Worm (Caenorhabditis elegans) whole organism, young adult: ENCODE measurements around the gene luc-7L3.
A peak's percentile ranks its signal among the peaks of the same experiment; 100 is the strongest.

Source experiments
- B0336.3 ChIP-seq: fragments of 200-800 bp; sonication (Bioruptor generic); IDR thresholded peaks from 2 replicates; pipeline ENCODE4 v1.3.6; 2022; ENCODE audit warnings: missing genetic modification characterization, missing compliant biosample characterization
- C17E4.6 ChIP-seq: fragments of 200-800 bp; sonication (Bioruptor generic); IDR thresholded peaks from 2 replicates; pipeline ENCODE4 v1.3.6; 2022; ENCODE audit warnings: missing genetic modification reagents, missing genetic modification characterization, missing compliant biosample characterization
- D2030.7 ChIP-seq: fragments of 200-800 bp; sonication (Bioruptor generic); IDR thresholded peaks from 2 replicates; pipeline ENCODE4 v1.3.6; 2022; ENCODE audit warnings: missing genetic modification reagents, missing genetic modification characterization, missing compliant biosample characterization
- F10E7.11 ChIP-seq: sonication (generic microtip); optimal IDR thresholded peaks from 2 replicates; lab custom pipeline; 2017; ENCODE audit warnings: mild to moderate bottlenecking, missing genetic modification characterization, moderate library complexity, missing compliant biosample characterization
- F22D6.2 ChIP-seq: sonication (generic microtip); optimal IDR thresholded peaks from 2 replicates; lab custom pipeline; 2016; ENCODE audit warnings: mild to moderate bottlenecking, missing genetic modification characterization, missing compliant biosample characterization
- F33H1.4 ChIP-seq: fragments of 200-800 bp; sonication (Bioruptor generic); IDR thresholded peaks from 2 replicates; pipeline ENCODE4 v1.3.6; 2022; ENCODE audit warnings: missing genetic modification reagents, missing genetic modification characterization, missing compliant biosample characterization
- F37B4.10 ChIP-seq: fragments of 200-800 bp; sonication (Bioruptor generic); IDR thresholded peaks from 2 replicates; pipeline ENCODE4 v1.3.6; 2022; ENCODE audit warnings: missing genetic modification characterization, missing compliant biosample characterization
- F55B11.4 ChIP-seq: sonication (generic microtip); optimal IDR thresholded peaks from 2 replicates; lab custom pipeline; 2016; ENCODE audit warnings: missing compliant biosample characterization, missing genetic modification characterization, borderline replicate concordance; ENCODE audit not compliant: insufficient read depth
- K11D2.4 ChIP-seq: fragments of 200-800 bp; sonication (Bioruptor generic); IDR thresholded peaks from 2 replicates; pipeline ENCODE4 v1.3.6; 2022; ENCODE audit warnings: missing genetic modification reagents, missing genetic modification characterization, missing compliant biosample characterization
- K12H6.12 ChIP-seq: fragments of 200-800 bp; sonication (Bioruptor generic); optimal IDR thresholded peaks from 2 replicates; lab custom pipeline; 2018; ENCODE audit warnings: mild to moderate bottlenecking, missing genetic modification characterization, missing compliant biosample characterization
- T07F8.4 ChIP-seq: sonication (generic microtip); optimal IDR thresholded peaks from 2 replicates; lab custom pipeline; 2016; ENCODE audit warnings: mild to moderate bottlenecking, missing genetic modification characterization, moderate library complexity, missing compliant biosample characterization
- T26A5.8 ChIP-seq: sonication (generic microtip); optimal IDR thresholded peaks from 2 replicates; lab custom pipeline; 2016; ENCODE audit warnings: missing genetic modification characterization, missing compliant biosample characterization
- Y56A3A.18 ChIP-seq: fragments of 200-800 bp; sonication (Bioruptor generic); IDR thresholded peaks from 2 replicates; pipeline ENCODE4 v1.3.6; 2022; ENCODE audit warnings: missing genetic modification reagents, missing genetic modification characterization, missing compliant biosample characterization
- ama-1 ChIP-seq, 3 experiments: fragments of 150-350 bp in 1 of 3; sonication (generic microtip) in 2 of 3; optimal IDR thresholded peaks; 2 replicates each; lab custom pipeline; 2014 to 2018; ENCODE audit warnings: missing biosample characterization in 2 of 3, missing genetic modification characterization in 2 of 3, missing genetic modification reagents in 2 of 3
- aptf-2 ChIP-seq: fragments of 200-800 bp; sonication (Bioruptor generic); conservative IDR thresholded peaks from 2 replicates; pipeline ENCODE4 v1.3.6; 2022; ENCODE audit warnings: missing genetic modification reagents, missing genetic modification characterization, missing compliant biosample characterization
- athp-1 ChIP-seq: sonication (generic microtip); optimal IDR thresholded peaks from 2 replicates; lab custom pipeline; 2017; ENCODE audit warnings: mild to moderate bottlenecking, missing genetic modification characterization, missing compliant biosample characterization
- attf-6 ChIP-seq: fragments of 200-800 bp; sonication (Bioruptor generic); IDR thresholded peaks from 2 replicates; pipeline ENCODE4 v1.3.6; 2022; ENCODE audit warnings: missing genetic modification reagents, missing genetic modification characterization, missing compliant biosample characterization
- bed-2 ChIP-seq: fragments of 200-800 bp; sonication (Bioruptor generic); IDR thresholded peaks from 2 replicates; pipeline ENCODE4 v1.3.6; 2022; ENCODE audit warnings: missing genetic modification reagents, missing genetic modification characterization, missing compliant biosample characterization
- ccch-3 ChIP-seq: fragments of 200-800 bp; sonication (Bioruptor generic); optimal IDR thresholded peaks from 2 replicates; lab custom pipeline; 2018; ENCODE audit warnings: mild to moderate bottlenecking, missing genetic modification characterization, missing compliant biosample characterization
- cebp-2 ChIP-seq: fragments of 200-800 bp; sonication (Bioruptor generic); IDR thresholded peaks from 2 replicates; pipeline ENCODE4 v1.3.6; 2022; ENCODE audit warnings: missing genetic modification characterization, missing compliant biosample characterization
- ceh-27 ChIP-seq: fragments of 200-800 bp; sonication (Bioruptor generic); optimal IDR thresholded peaks from 2 replicates; lab custom pipeline; 2018; ENCODE audit warnings: mild to moderate bottlenecking, missing genetic modification characterization, moderate library complexity, missing compliant biosample characterization
- ceh-91 ChIP-seq: fragments of 200-800 bp; sonication (Bioruptor generic); IDR thresholded peaks from 2 replicates; pipeline ENCODE4 v1.3.6; 2022; ENCODE audit warnings: missing genetic modification reagents, missing genetic modification characterization, missing compliant biosample characterization
- dox-1 ChIP-seq: fragments of 200-800 bp; sonication (Bioruptor generic); IDR thresholded peaks from 2 replicates; pipeline ENCODE4 v1.3.6; 2022; ENCODE audit warnings: missing genetic modification reagents, missing genetic modification characterization, missing compliant biosample characterization
- efl-1 ChIP-seq: fragments of 150-350 bp; optimal IDR thresholded peaks from 2 replicates; lab custom pipeline; 2014; ENCODE audit warnings: missing biosample characterization, missing genetic modification reagents, missing genetic modification characterization
- ekl-4 ChIP-seq: fragments of 200-800 bp; sonication (Bioruptor generic); IDR thresholded peaks from 2 replicates; pipeline ENCODE4 v1.3.6; 2022; ENCODE audit warnings: missing genetic modification reagents, missing genetic modification characterization, missing compliant biosample characterization
- hmg-1.2 ChIP-seq: fragments of 200-800 bp; sonication (Bioruptor generic); IDR thresholded peaks from 2 replicates; pipeline ENCODE4 v1.3.6; 2022; ENCODE audit warnings: missing genetic modification reagents, missing genetic modification characterization, missing compliant biosample characterization
- hsf-1 ChIP-seq: fragments of 200-800 bp; sonication (Bioruptor generic); IDR thresholded peaks from 2 replicates; pipeline ENCODE4 v1.3.6; 2022; ENCODE audit warnings: missing genetic modification reagents, missing genetic modification characterization, missing compliant biosample characterization
- lag-1 ChIP-seq: fragments of 200-800 bp; sonication (Bioruptor generic); IDR thresholded peaks from 2 replicates; pipeline ENCODE4 v1.3.6; 2022; ENCODE audit warnings: missing genetic modification reagents, missing genetic modification characterization, missing compliant biosample characterization
- madf-3 ChIP-seq: fragments of 200-800 bp; sonication (Bioruptor generic); IDR thresholded peaks from 2 replicates; pipeline ENCODE4 v1.3.6; 2022; ENCODE audit warnings: missing genetic modification reagents, missing genetic modification characterization, missing compliant biosample characterization
- madf-6 ChIP-seq: fragments of 200-800 bp; sonication (Bioruptor generic); IDR thresholded peaks from 2 replicates; pipeline ENCODE4 v1.3.6; 2022; ENCODE audit warnings: missing genetic modification reagents, missing genetic modification characterization, missing compliant biosample characterization
- madf-8 ChIP-seq: fragments of 200-800 bp; sonication (Bioruptor generic); conservative IDR thresholded peaks from 2 replicates; pipeline ENCODE4 v1.3.6; 2022; ENCODE audit warnings: missing genetic modification reagents, missing genetic modification characterization, missing compliant biosample characterization
- mcd-1 ChIP-seq: fragments of 200-800 bp; sonication (Bioruptor generic); IDR thresholded peaks from 2 replicates; pipeline ENCODE4 v1.3.6; 2022; ENCODE audit warnings: missing genetic modification reagents, missing genetic modification characterization, missing compliant biosample characterization
- mes-4 ChIP-seq: sonication (generic microtip); optimal IDR thresholded peaks from 2 replicates; lab custom pipeline; 2016; ENCODE audit warnings: missing genotype, missing genetic modification characterization, missing compliant biosample characterization
- nfya-1 ChIP-seq: sonication (generic microtip); optimal IDR thresholded peaks from 2 replicates; lab custom pipeline; 2017; ENCODE audit warnings: antibody characterized with exemption, missing compliant biosample characterization, missing genetic modification characterization, borderline replicate concordance; ENCODE audit not compliant: insufficient read depth
- nhr-27 ChIP-seq: fragments of 200-800 bp; sonication (Bioruptor generic); optimal IDR thresholded peaks from 2 replicates; lab custom pipeline; 2018; ENCODE audit warnings: mild to moderate bottlenecking, missing genetic modification characterization, moderate library complexity, missing compliant biosample characterization
- nhr-80 ChIP-seq: sonication (generic microtip); optimal IDR thresholded peaks from 2 replicates; lab custom pipeline; 2016; ENCODE audit warnings: missing genetic modification characterization, missing compliant biosample characterization
- nhr-90 ChIP-seq: sonication (generic microtip); optimal IDR thresholded peaks from 2 replicates; lab custom pipeline; 2016; ENCODE audit warnings: missing genotype, mild to moderate bottlenecking, missing genetic modification characterization, missing compliant biosample characterization
- repo-1 ChIP-seq: sonication (generic microtip); optimal IDR thresholded peaks from 2 replicates; lab custom pipeline; 2017; ENCODE audit warnings: mild to moderate bottlenecking, missing genetic modification characterization, missing compliant biosample characterization
- sdz-38 ChIP-seq: sonication (generic microtip); optimal IDR thresholded peaks from 2 replicates; lab custom pipeline; 2016; ENCODE audit warnings: missing genotype, missing genetic modification characterization, missing compliant biosample characterization
- snpc-1.3 ChIP-seq: sonication (generic microtip); optimal IDR thresholded peaks from 2 replicates; lab custom pipeline; 2017; ENCODE audit warnings: missing genetic modification characterization, mild to moderate bottlenecking, missing compliant biosample characterization, antibody characterized with exemption, moderate library complexity, missing genotype, missing genetic modification reagents; ENCODE audit not compliant: insufficient read depth
- snpc-4 ChIP-seq, 5 experiments: fragments of 150-350 bp in 1 of 5; sonication (generic microtip) in 4 of 5; optimal IDR thresholded peaks; 2 replicates each; lab custom pipeline; 2014 to 2018; ENCODE audit warnings: missing genetic modification characterization in 5 of 5, missing biosample characterization in 3 of 5, antibody characterized with exemption in 2 of 5, mild to moderate bottlenecking in 2 of 5, missing compliant biosample characterization in 2 of 5, missing genotype in 2 of 5, moderate library complexity in 2 of 5, missing genetic modification reagents in 1 of 5
- sptf-2 ChIP-seq: fragments of 200-800 bp; sonication (Bioruptor generic); optimal IDR thresholded peaks from 2 replicates; lab custom pipeline; 2018; ENCODE audit warnings: mild to moderate bottlenecking, missing genetic modification characterization, missing compliant biosample characterization
- tbx-9 ChIP-seq: sonication (generic microtip); optimal IDR thresholded peaks from 2 replicates; lab custom pipeline; 2016; ENCODE audit warnings: borderline replicate concordance, missing genetic modification characterization, inconsistent platforms, missing compliant biosample characterization
- unc-130 ChIP-seq: sonication (generic microtip); optimal IDR thresholded peaks from 2 replicates; lab custom pipeline; 2016; ENCODE audit warnings: missing genetic modification reagents, missing genetic modification characterization, missing compliant biosample characterization
- zfh-2 ChIP-seq: fragments of 200-800 bp; sonication (Bioruptor generic); conservative IDR thresholded peaks from 2 replicates; pipeline ENCODE4 v1.3.6; 2022; ENCODE audit warnings: missing genetic modification reagents, missing genetic modification characterization, missing compliant biosample characterization
- ztf-22 ChIP-seq: fragments of 200-800 bp; sonication (Bioruptor generic); optimal IDR thresholded peaks from 2 replicates; lab custom pipeline; 2018; ENCODE audit warnings: mild to moderate bottlenecking, missing genetic modification characterization, moderate library complexity, missing compliant biosample characterization
- ztf-25 ChIP-seq: fragments of 200-800 bp; sonication (Bioruptor generic); IDR thresholded peaks from 2 replicates; pipeline ENCODE4 v1.3.6; 2022; ENCODE audit warnings: missing genetic modification reagents, missing genetic modification characterization, missing compliant biosample characterization
- ztf-3 ChIP-seq: fragments of 200-800 bp; sonication (Bioruptor generic); optimal IDR thresholded peaks from 2 replicates; lab custom pipeline; 2018; ENCODE audit warnings: mild to moderate bottlenecking, missing genetic modification characterization, missing compliant biosample characterization

The luc-7L3 gene

DNA sequence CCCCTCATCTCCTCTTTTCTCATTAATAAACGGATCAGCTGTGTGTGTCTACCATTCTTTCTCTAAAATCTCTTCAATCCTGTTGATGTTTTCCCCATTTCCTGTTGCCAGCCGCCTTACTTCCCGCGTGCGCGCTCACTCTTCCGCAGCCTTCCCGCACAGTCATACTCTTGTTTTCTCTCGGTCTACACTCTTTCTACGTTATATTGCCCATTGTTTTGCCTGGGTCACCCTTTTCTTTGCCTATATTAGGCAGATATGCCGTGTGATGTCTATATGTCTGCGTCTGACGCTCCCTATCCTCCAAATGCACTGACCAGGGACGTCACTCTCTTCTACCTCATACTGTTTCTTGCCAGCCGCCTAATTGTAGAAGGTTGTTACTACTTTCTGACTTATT lies 31.5 kb downstream of the luc-7L3 start:
- no peak for TF ChIP-seq F22D6.2 (tag; lab: Kevin White, UChicago)
- no peak for TF ChIP-seq attf-6
- no peak for TF ChIP-seq unc-130
- no peak for TF ChIP-seq snpc-1.3 (tag; lab: Kevin White, UChicago)
- no peak for TF ChIP-seq C17E4.6 (GFP tag; lab: Robert Waterston, UW)
- TF ChIP-seq nfya-1, result no peak
- peak; percentile 71; the same call in 1 of the 2 replicates for TF ChIP-seq hmg-1.2 (GFP tag; lab: Robert Waterston, UW)
- no peak for TF ChIP-seq ceh-91 (GFP tag; lab: Robert Waterston, UW)
- no peak for TF ChIP-seq Y56A3A.18
- no peak for TF ChIP-seq madf-8 (GFP tag; lab: Robert Waterston, UW)
- TF ChIP-seq nhr-27 (tag; lab: Kevin White, UChicago), result no peak
- TF ChIP-seq efl-1 (GFP tag; lab: Kevin White, UChicago), result peak; percentile 51
- no peak for TF ChIP-seq F10E7.11 (tag; lab: Kevin White, UChicago)
- TF ChIP-seq T26A5.8, result no peak
- no peak for TF ChIP-seq snpc-4 (GFP tag; optimal IDR thresholded peaks at IDR 0.05; lab: Kevin White, UChicago)
- no peak for TF ChIP-seq snpc-4 (tag; optimal IDR thresholded peaks at IDR 0.05; lab: Kevin White, UChicago)
- TF ChIP-seq cebp-2 (GFP tag; lab: Robert Waterston, UW), result no peak
- TF ChIP-seq bed-2 (GFP tag; lab: Robert Waterston, UW), result no peak
- peak; percentile 44; the same call in 1 of the 2 replicates for TF ChIP-seq dox-1 (GFP tag; lab: Robert Waterston, UW)
- no peak for TF ChIP-seq sptf-2
- no peak for TF ChIP-seq F33H1.4 (GFP tag; lab: Robert Waterston, UW)
- TF ChIP-seq athp-1, result no peak
- TF ChIP-seq ztf-22 (GFP tag; lab: Kevin White, UChicago), result no peak
- TF ChIP-seq hsf-1, result no peak
- 0 out of 2 replicates have a peak, but pooled peaks have one; percentile 34 for TF ChIP-seq madf-3 (GFP tag; lab: Robert Waterston, UW)
- peak; percentile 47; the same call in 1 of the 2 replicates for TF ChIP-seq D2030.7 (GFP tag; lab: Robert Waterston, UW)
- TF ChIP-seq F37B4.10 (GFP tag; lab: Robert Waterston, UW), result no peak
- no peak for TF ChIP-seq tbx-9 (tag; lab: Kevin White, UChicago)
- peak; percentile 3 for TF ChIP-seq nhr-80
- no peak for TF ChIP-seq repo-1 (tag; lab: Kevin White, UChicago)
- no peak for TF ChIP-seq lag-1 (GFP tag; lab: Robert Waterston, UW)
- peak; percentile 0 for TF ChIP-seq ceh-27
- TF ChIP-seq mes-4 (tag; lab: Kevin White, UChicago), result no peak
- no peak for TF ChIP-seq sdz-38 (tag; lab: Kevin White, UChicago)
- no peak for TF ChIP-seq K12H6.12 (tag; lab: Kevin White, UChicago)
- peak; percentile 39; the same call in 1 of the 2 replicates for TF ChIP-seq madf-6 (GFP tag; lab: Robert Waterston, UW)
- no peak for TF ChIP-seq ztf-3
- no peak for TF ChIP-seq ekl-4 (GFP tag; lab: Robert Waterston, UW)
- no peak for TF ChIP-seq nhr-90 (tag; lab: Kevin White, UChicago)
- no peak for TF ChIP-seq mcd-1 (GFP tag; lab: Robert Waterston, UW)
- no peak for TF ChIP-seq F55B11.4 (tag; lab: Kevin White, UChicago)
- TF ChIP-seq T07F8.4 (tag; lab: Kevin White, UChicago), result no peak
- no peak for TF ChIP-seq B0336.3 (GFP tag; lab: Robert Waterston, UW)
- no peak for TF ChIP-seq ccch-3 (GFP tag; lab: Kevin White, UChicago)
- no peak for TF ChIP-seq K11D2.4 (GFP tag; lab: Robert Waterston, UW)
- TF ChIP-seq ama-1 (optimal IDR thresholded peaks at IDR 0.05; lab: Kevin White, UChicago), result no peak
- TF ChIP-seq ama-1 (GFP tag; optimal IDR thresholded peaks at IDR 0.05; lab: Kevin White, UChicago), result no peak
- no peak for TF ChIP-seq ztf-25 (GFP tag; lab: Robert Waterston, UW)
- TF ChIP-seq zfh-2 (GFP tag; lab: Robert Waterston, UW), result no peak
- no peak; the same call in 1 of the 2 replicates for TF ChIP-seq aptf-2 (GFP tag; lab: Robert Waterston, UW)
